Worm (Caenorhabditis elegans) whole organism, young adult: Measurements from ENCODE around the gene swm-1.
A peak's percentile ranks its signal among the peaks of the same experiment; 100 is the strongest.

Experiments
- ZK185.1 ChIP-seq: sonication (generic microtip); optimal IDR thresholded peaks from 2 replicates; lab custom pipeline; 2016; ENCODE audit warnings: mild to moderate bottlenecking, missing genetic modification characterization, missing compliant biosample characterization; ENCODE audit not compliant: poor library complexity, severe bottlenecking
- bed-2 ChIP-seq: fragments of 200-800 bp; sonication (Bioruptor generic); IDR thresholded peaks from 2 replicates; pipeline ENCODE4 v1.3.6; 2022; ENCODE audit warnings: missing genetic modification reagents, missing genetic modification characterization, missing compliant biosample characterization
- fkh-3 ChIP-seq: sonication (generic microtip); optimal IDR thresholded peaks from 2 replicates; lab custom pipeline; 2016; ENCODE audit warnings: mild to moderate bottlenecking, missing genetic modification characterization, missing compliant biosample characterization
- him-1 ChIP-seq: sonication (generic microtip); optimal IDR thresholded peaks from 2 replicates; lab custom pipeline; 2016; ENCODE audit warnings: missing genotype, missing genetic modification reagents, missing genetic modification characterization, missing compliant biosample characterization
- lin-35 ChIP-seq, 3 experiments: fragments of 150-350 bp in 2 of 3; sonication (generic microtip) in 1 of 3; optimal IDR thresholded peaks; 2 replicates each; lab custom pipeline; 2014 to 2018; ENCODE audit warnings: missing biosample characterization in 3 of 3, missing genetic modification characterization in 3 of 3, missing genetic modification reagents in 3 of 3
- lin-54 ChIP-seq: fragments of 200-800 bp; sonication (Bioruptor generic); optimal IDR thresholded peaks from 2 replicates; lab custom pipeline; 2018; ENCODE audit warnings: mild to moderate bottlenecking, missing genetic modification characterization, missing compliant biosample characterization
- lsl-1 ChIP-seq: fragments of 200-800 bp; sonication (Bioruptor generic); optimal IDR thresholded peaks from 2 replicates; lab custom pipeline; 2018; ENCODE audit warnings: mild to moderate bottlenecking, missing genetic modification characterization, moderate library complexity, missing compliant biosample characterization
- mes-4 ChIP-seq: sonication (generic microtip); optimal IDR thresholded peaks from 2 replicates; lab custom pipeline; 2016; ENCODE audit warnings: missing genotype, missing genetic modification characterization, missing compliant biosample characterization
- pha-4 ChIP-seq: fragments of 150-350 bp; sonication (generic microtip); optimal IDR thresholded peaks from 2 replicates; lab custom pipeline; 2014; ENCODE audit warnings: missing biosample characterization, missing genetic modification reagents, missing genetic modification characterization
- snpc-4 ChIP-seq, 5 experiments: fragments of 150-350 bp in 1 of 5; sonication (generic microtip) in 4 of 5; optimal IDR thresholded peaks; 2 replicates each; lab custom pipeline; 2014 to 2018; ENCODE audit warnings: missing genetic modification characterization in 5 of 5, missing biosample characterization in 3 of 5, antibody characterized with exemption in 2 of 5, mild to moderate bottlenecking in 2 of 5, missing compliant biosample characterization in 2 of 5, missing genotype in 2 of 5, moderate library complexity in 2 of 5, missing genetic modification reagents in 1 of 5
- tbx-9 ChIP-seq: sonication (generic microtip); optimal IDR thresholded peaks from 2 replicates; lab custom pipeline; 2016; ENCODE audit warnings: borderline replicate concordance, missing genetic modification characterization, inconsistent platforms, missing compliant biosample characterization
- unc-130 ChIP-seq: sonication (generic microtip); optimal IDR thresholded peaks from 2 replicates; lab custom pipeline; 2016; ENCODE audit warnings: missing genetic modification reagents, missing genetic modification characterization, missing compliant biosample characterization
- unc-62 ChIP-seq: fragments of 150-350 bp; optimal IDR thresholded peaks from 2 replicates; lab custom pipeline; 2014; ENCODE audit warnings: missing biosample characterization, missing genetic modification reagents, missing genetic modification characterization

- TF ChIP-seq lin-35 (GFP tag; optimal IDR thresholded peaks at IDR 0.05; lab: Kevin White, UChicago) (no peak), lsl-1 (GFP tag; lab: Kevin White, UChicago) (no peak), bed-2 (no peak), him-1 (tag; lab: Kevin White, UChicago) (no peak), fkh-3 (no peak), lin-54 (GFP tag; lab: Kevin White, UChicago) (no peak), snpc-4 (GFP tag; optimal IDR thresholded peaks at IDR 0.05; lab: Kevin White, UChicago) (no peak), snpc-4 (tag; optimal IDR thresholded peaks at IDR 0.05; lab: Kevin White, UChicago) (peak in 1 of 4 experiments; percentile 1), ZK185.1 (tag; lab: Kevin White, UChicago) (no peak), unc-130 (GFP tag; lab: Kevin White, UChicago) (no peak), unc-62 (GFP tag; lab: Kevin White, UChicago) (peak; percentile 19), tbx-9 (tag; lab: Kevin White, UChicago) (no peak), pha-4 (tag; lab: Kevin White, UChicago) (no peak), mes-4 (tag; lab: Kevin White, UChicago) (no peak)
Observed at ce11 chrV:9078815-9079525, 24.3 kb upstream of the swm-1 start.
